Worm (Caenorhabditis elegans) whole organism, mixed stage, embryonic: ENCODE results near the gene F59A6.12.

Source experiments
- ceh-83 ChIP-seq: fragments of 200-800 bp; sonication (Bioruptor generic); optimal IDR thresholded peaks from 2 replicates; lab custom pipeline; 2018; ENCODE audit warnings: mild to moderate bottlenecking, missing genetic modification characterization, missing compliant biosample characterization
- elt-3 ChIP-seq: fragments of 150-350 bp; optimal IDR thresholded peaks from 2 replicates; lab custom pipeline; 2014; ENCODE audit warnings: missing biosample characterization, missing genetic modification characterization
- hlh-1 ChIP-seq: fragments of 150-350 bp; optimal IDR thresholded peaks from 2 replicates; lab custom pipeline; 2014; ENCODE audit warnings: missing biosample characterization, missing genetic modification reagents, missing genetic modification characterization
- lin-13 ChIP-seq: fragments of 150-350 bp; optimal IDR thresholded peaks from 2 replicates; lab custom pipeline; 2014; ENCODE audit warnings: missing biosample characterization, missing genetic modification characterization
- lsy-2 ChIP-seq: fragments of 150-350 bp; optimal IDR thresholded peaks from 2 replicates; lab custom pipeline; 2014; ENCODE audit warnings: missing biosample characterization, missing genetic modification characterization
- mls-2 ChIP-seq: sonication (generic microtip); optimal IDR thresholded peaks from 2 replicates; lab custom pipeline; 2016; ENCODE audit warnings: mild to moderate bottlenecking, missing genetic modification characterization, moderate library complexity, missing compliant biosample characterization
- nhr-237 ChIP-seq: fragments of 150-350 bp; optimal IDR thresholded peaks from 2 replicates; lab custom pipeline; 2014; ENCODE audit warnings: missing biosample characterization, missing genetic modification characterization
- nhr-76 ChIP-seq: sonication (generic microtip); optimal IDR thresholded peaks from 2 replicates; lab custom pipeline; 2017; ENCODE audit warnings: missing biosample characterization, missing genetic modification characterization
- sem-2 ChIP-seq: fragments of 200-800 bp; sonication (Bioruptor generic); optimal IDR thresholded peaks from 2 replicates; lab custom pipeline; 2018; ENCODE audit warnings: mild to moderate bottlenecking, missing genetic modification characterization, missing compliant biosample characterization
- snpc-4 ChIP-seq: fragments of 150-350 bp; optimal IDR thresholded peaks from 2 replicates; lab custom pipeline; 2014; ENCODE audit warnings: missing biosample characterization, missing genetic modification characterization

DNA sequence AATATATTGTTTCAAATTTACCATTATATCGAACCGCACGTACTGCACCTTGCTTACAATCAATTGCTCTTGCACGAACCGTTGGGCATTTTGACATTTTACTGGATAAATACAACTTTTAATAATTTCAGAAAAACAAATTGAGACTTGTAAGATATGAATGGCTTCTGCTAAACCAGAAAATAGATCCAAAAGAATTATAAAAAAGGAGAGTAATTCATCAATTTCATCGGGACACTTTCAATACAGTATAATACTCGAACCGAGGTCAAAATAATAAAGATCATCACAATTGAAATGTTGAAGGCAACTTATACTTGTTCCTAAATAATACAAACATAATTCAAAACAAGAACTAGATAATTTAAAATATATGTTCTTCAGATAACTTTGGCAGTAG is 19.7 kb upstream of the F59A6.12 start, which contains the start of gene wdr-83:
- TF ChIP-seq sem-2 (GFP tag; lab: Kevin White, UChicago) (no peak), nhr-76 (no peak), nhr-237 (no peak), elt-3 (tag; lab: Kevin White, UChicago) (no peak), lin-13 (no peak), mls-2 (no peak), lsy-2 (no peak), ceh-83 (no peak), hlh-1 (tag; lab: Kevin White, UChicago) (no peak), snpc-4 (no peak)
